Fruit fly (Drosophila melanogaster): ENCODE data around the gene NetA.
A peak's percentile ranks its signal among the peaks of the same experiment; 100 is the strongest.

NetA gene

DNA sequence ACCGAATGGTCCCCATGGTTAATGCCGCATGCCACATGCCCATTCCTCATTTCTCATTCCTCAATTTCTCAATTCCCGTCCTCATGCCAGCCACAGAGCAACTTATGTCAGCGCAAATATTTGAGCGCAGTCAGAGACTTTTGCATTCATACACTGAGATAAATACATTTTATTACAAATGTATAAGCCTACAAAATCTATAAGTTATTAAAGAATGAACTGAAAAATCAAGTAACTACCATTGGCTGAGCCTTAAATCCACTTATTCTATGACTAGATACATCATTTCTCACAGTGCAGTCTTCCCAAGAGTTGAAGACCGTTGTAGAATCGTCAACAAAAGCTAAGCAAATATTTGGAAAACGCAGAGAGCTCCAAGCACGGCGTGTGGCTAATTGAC lies 31.5 kb downstream of the NetA start (continued):
- TF ChIP-seq Fer1 (GFP tag; optimal IDR thresholded peaks at IDR 0.05) (no peak), HHEX (GFP tag; optimal IDR thresholded peaks at IDR 0.05) (no peak), CG16779 (GFP tag; IDR thresholded peaks at IDR 0.05) (no peak), trem (tag; optimal IDR thresholded peaks at IDR 0.05) (peak; percentile 34), ttk (GFP tag; IDR thresholded peaks at IDR 0.05) (peak; percentile 36; the same call in 1 of the 2 replicates), CG8281 (tag; optimal IDR thresholded peaks at IDR 0.05) (no peak), CG6254 (GFP tag; optimal IDR thresholded peaks at IDR 0.05) (peak; percentile 4), CG2129 (GFP tag; IDR thresholded peaks at IDR 0.05; ENCODE audit: partially characterized antibody) (no peak), CG15696 (tag; optimal IDR thresholded peaks at IDR 0.05) (peak; percentile 1), CG13624 (GFP tag; optimal IDR thresholded peaks at IDR 0.05) (no peak), dan (GFP tag; IDR thresholded peaks at IDR 0.05) (no peak), CTCF (GFP tag; optimal IDR thresholded peaks at IDR 0.05) (peak; percentile 5), twi (tag; optimal IDR thresholded peaks at IDR 0.05) (peak; percentile 18), CG16863 (GFP tag; optimal IDR thresholded peaks at IDR 0.05) (peak; percentile 33), pum (GFP tag; optimal IDR thresholded peaks at IDR 0.05) (peak; percentile 28), bcd (GFP tag; optimal IDR thresholded peaks at IDR 0.05) (peak; percentile 14), otp (GFP tag; IDR thresholded peaks at IDR 0.05) (0 out of 3 replicates have a peak, but pooled peaks have one; percentile 45), CG4424 (GFP tag; optimal IDR thresholded peaks at IDR 0.05) (peak; percentile 27), CG4820 (GFP tag; optimal IDR thresholded peaks at IDR 0.05) (peak; percentile 35), Med (GFP tag) (peak; percentile 58), CG8924 (tag; optimal IDR thresholded peaks at IDR 0.05) (peak; percentile 34), CG1832 (GFP tag; optimal IDR thresholded peaks at IDR 0.05) (no peak), vvl (GFP tag; IDR thresholded peaks at IDR 0.05) (0 out of 2 replicates have a peak, but pooled peaks have one; percentile 13), CG12391 (tag; optimal IDR thresholded peaks at IDR 0.05) (peak; percentile 51), CG7839 (tag; optimal IDR thresholded peaks at IDR 0.05) (peak; percentile 62), Lhr (GFP tag; optimal IDR thresholded peaks at IDR 0.05) (peak; percentile 14), CG17361 (GFP tag; IDR thresholded peaks at IDR 0.05) (peak; percentile 53; the same call in 2 of the 3 replicates), Ssrp (tag; optimal IDR thresholded peaks at IDR 0.05) (peak; percentile 62), hkb (optimal IDR thresholded peaks at IDR 0.05) (no peak), hkb (GFP tag; IDR thresholded peaks at IDR 0.05) (peak; percentile 43; the same call in 1 of the 2 replicates), Ada2b (GFP tag; IDR thresholded peaks at IDR 0.05) (no peak), grau (tag; optimal IDR thresholded peaks at IDR 0.05) (peak; percentile 36), CG18599 (GFP tag; optimal IDR thresholded peaks at IDR 0.05) (peak; percentile 18), Spps (tag; optimal IDR thresholded peaks at IDR 0.05) (peak; percentile 56), Mrtf (GFP tag; IDR thresholded peaks at IDR 0.05) (no peak), Awh (GFP tag; IDR thresholded peaks at IDR 0.05) (peak; percentile 35; the same call in 1 of the 2 replicates), CG2712 (tag; optimal IDR thresholded peaks at IDR 0.05) (peak; percentile 74), CG18764 (GFP tag; optimal IDR thresholded peaks at IDR 0.05) (peak; percentile 12), CG17612 (GFP tag; IDR thresholded peaks at IDR 0.05) (no peak), CG7987 (GFP tag; optimal IDR thresholded peaks at IDR 0.05) (no peak), slp2 (GFP tag; optimal IDR thresholded peaks at IDR 0.05) (peak; percentile 34), MESR4 (GFP tag; optimal IDR thresholded peaks at IDR 0.05) (no peak), Oli (tag; optimal IDR thresholded peaks at IDR 0.05) (peak; percentile 53), salm (tag; optimal IDR thresholded peaks at IDR 0.05) (peak; percentile 23), PHDP (tag; optimal IDR thresholded peaks at IDR 0.05) (peak; percentile 34), CG17385 (GFP tag; optimal IDR thresholded peaks at IDR 0.05) (peak; percentile 40), fd64A (GFP tag; optimal IDR thresholded peaks at IDR 0.05) (peak; percentile 26), wor (GFP tag; IDR thresholded peaks at IDR 0.05) (no peak), CG31441 (GFP tag; IDR thresholded peaks at IDR 0.05) (peak; percentile 61; the same call in 1 of the 2 replicates), odd (GFP tag; optimal IDR thresholded peaks at IDR 0.05) (peak; percentile 5), CG13424 (tag; optimal IDR thresholded peaks at IDR 0.05) (peak; percentile 48)
